Worm (Caenorhabditis elegans) whole organism, L1 larva: ENCODE data around the gene F10E7.5.

Experiments
- C16A3.4 ChIP-seq: fragments of 150-350 bp; optimal IDR thresholded peaks from 2 replicates; lab custom pipeline; 2014; ENCODE audit warnings: missing biosample characterization, missing genetic modification characterization
- C34B4.2 ChIP-seq: sonication (generic microtip); optimal IDR thresholded peaks from 2 replicates; lab custom pipeline; 2017; ENCODE audit warnings: mild to moderate bottlenecking, missing genetic modification characterization, missing compliant biosample characterization
- F16B12.6 ChIP-seq: fragments of 150-350 bp; optimal IDR thresholded peaks from 2 replicates; lab custom pipeline; 2014; ENCODE audit warnings: missing biosample characterization, missing genetic modification characterization
- aha-1 ChIP-seq: fragments of 150-350 bp; optimal IDR thresholded peaks from 2 replicates; lab custom pipeline; 2014; ENCODE audit warnings: missing biosample characterization, missing genetic modification characterization
- aly-2 ChIP-seq: fragments of 150-350 bp; optimal IDR thresholded peaks from 2 replicates; lab custom pipeline; 2014; ENCODE audit warnings: missing biosample characterization, missing genetic modification characterization
- blmp-1 ChIP-seq: fragments of 150-350 bp; optimal IDR thresholded peaks from 2 replicates; lab custom pipeline; 2014; ENCODE audit warnings: missing biosample characterization, missing genetic modification characterization
- ceh-8 ChIP-seq: fragments of 200-800 bp; sonication (Bioruptor generic); optimal IDR thresholded peaks from 2 replicates; lab custom pipeline; 2018; ENCODE audit warnings: mild to moderate bottlenecking, missing genetic modification characterization, moderate library complexity, missing compliant biosample characterization
- ceh-82 ChIP-seq, 3 experiments: fragments of 150-350 bp in 1 of 3; sonication (generic microtip) in 2 of 3; optimal IDR thresholded peaks; 2 replicates each; lab custom pipeline; 2014 to 2017; ENCODE audit warnings: missing biosample characterization in 3 of 3, missing genetic modification characterization in 3 of 3
- dpl-1 ChIP-seq, 3 experiments: fragments of 150-350 bp in 2 of 3; sonication (generic microtip) in 1 of 3; optimal IDR thresholded peaks; 2 replicates each; lab custom pipeline; 2014 to 2017; ENCODE audit warnings: missing biosample characterization in 3 of 3, missing genetic modification characterization in 3 of 3, missing genetic modification reagents in 3 of 3
- dsc-1 ChIP-seq: sonication (generic microtip); optimal IDR thresholded peaks from 2 replicates; lab custom pipeline; 2016; ENCODE audit warnings: mild to moderate bottlenecking, missing genetic modification characterization, missing compliant biosample characterization
- efl-1 ChIP-seq, 4 experiments: fragments of 150-350 bp; optimal IDR thresholded peaks in 3 of 4; peaks in 1 of 4; 1 replicate in 1 of 4; 2 replicates in 3 of 4; lab custom pipeline; 2014; ENCODE audit warnings: missing biosample characterization in 2 of 4, missing genetic modification characterization in 2 of 4, missing genetic modification reagents in 2 of 4
- efl-3 ChIP-seq: fragments of 200-800 bp; sonication (Bioruptor generic); optimal IDR thresholded peaks from 2 replicates; lab custom pipeline; 2018; ENCODE audit warnings: mild to moderate bottlenecking, missing genetic modification characterization, missing compliant biosample characterization
- elt-2 ChIP-seq: sonication (generic microtip); optimal IDR thresholded peaks from 2 replicates; lab custom pipeline; 2016; ENCODE audit warnings: missing genetic modification characterization, mild to moderate bottlenecking, inconsistent platforms, missing compliant biosample characterization, missing genetic modification reagents
- ets-5 ChIP-seq: fragments of 200-800 bp; sonication (Bioruptor generic); IDR thresholded peaks from 2 replicates; pipeline ENCODE4 v1.3.6; 2022; ENCODE audit warnings: missing genetic modification characterization, missing compliant biosample characterization
- fkh-10 ChIP-seq: sonication (generic microtip); optimal IDR thresholded peaks from 2 replicates; lab custom pipeline; 2017; ENCODE audit warnings: missing biosample characterization, missing genetic modification reagents, missing genetic modification characterization
- fkh-4 ChIP-seq: sonication (generic microtip); optimal IDR thresholded peaks from 2 replicates; lab custom pipeline; 2016; ENCODE audit warnings: missing compliant biosample characterization, missing genetic modification characterization, borderline replicate concordance
- fos-1 ChIP-seq: fragments of 150-350 bp; optimal IDR thresholded peaks from 2 replicates; lab custom pipeline; 2014; ENCODE audit warnings: missing biosample characterization, missing genetic modification characterization
- grh-1 ChIP-seq: fragments of 200-800 bp; sonication (Bioruptor generic); IDR thresholded peaks from 2 replicates; pipeline ENCODE4 v1.3.6; 2022; ENCODE audit warnings: missing genetic modification reagents, missing genetic modification characterization, missing compliant biosample characterization
- hlh-17 ChIP-seq: fragments of 200-800 bp; sonication (Bioruptor generic); optimal IDR thresholded peaks from 2 replicates; lab custom pipeline; 2018; ENCODE audit warnings: missing genetic modification characterization, mild to moderate bottlenecking, missing compliant biosample characterization, moderate library complexity, borderline replicate concordance
- hlh-4 ChIP-seq: sonication (generic microtip); optimal IDR thresholded peaks from 2 replicates; lab custom pipeline; 2016; ENCODE audit warnings: mild to moderate bottlenecking, missing genetic modification characterization, missing compliant biosample characterization
- irx-1 ChIP-seq: sonication (generic microtip); optimal IDR thresholded peaks from 2 replicates; lab custom pipeline; 2016; ENCODE audit warnings: missing genetic modification characterization, missing compliant biosample characterization
- isw-1 ChIP-seq: fragments of 200-800 bp; sonication (Bioruptor generic); IDR thresholded peaks from 2 replicates; pipeline ENCODE4 v1.3.6; 2022; ENCODE audit warnings: missing genetic modification characterization, missing compliant biosample characterization
- jun-1 ChIP-seq: fragments of 150-350 bp; optimal IDR thresholded peaks from 2 replicates; lab custom pipeline; 2014; ENCODE audit warnings: missing biosample characterization, missing genetic modification reagents, missing genetic modification characterization
- lin-35 ChIP-seq, 2 experiments: fragments of 150-350 bp; optimal IDR thresholded peaks; 2 replicates each; lab custom pipeline; 2014; ENCODE audit warnings: missing biosample characterization in 2 of 2, missing genetic modification characterization in 2 of 2, missing genetic modification reagents in 2 of 2
- lir-3 ChIP-seq: sonication (generic microtip); optimal IDR thresholded peaks from 2 replicates; lab custom pipeline; 2016; ENCODE audit warnings: mild to moderate bottlenecking, missing genetic modification characterization, moderate library complexity, missing compliant biosample characterization; ENCODE audit not compliant: poor library complexity
- mep-1 ChIP-seq: fragments of 150-350 bp; optimal IDR thresholded peaks from 2 replicates; lab custom pipeline; 2014; ENCODE audit warnings: missing biosample characterization, missing genetic modification characterization
- nhr-11 ChIP-seq: fragments of 150-350 bp; optimal IDR thresholded peaks from 2 replicates; lab custom pipeline; 2014; ENCODE audit warnings: missing biosample characterization, missing genetic modification characterization
- nhr-20 ChIP-seq: sonication (generic microtip); optimal IDR thresholded peaks from 2 replicates; lab custom pipeline; 2016; ENCODE audit warnings: mild to moderate bottlenecking, missing genetic modification characterization, missing compliant biosample characterization
- nhr-237 ChIP-seq: fragments of 150-350 bp; optimal IDR thresholded peaks from 2 replicates; lab custom pipeline; 2014; ENCODE audit warnings: missing biosample characterization, missing genetic modification characterization
- nhr-28 ChIP-seq: fragments of 150-350 bp; optimal IDR thresholded peaks from 2 replicates; lab custom pipeline; 2014; ENCODE audit warnings: missing biosample characterization, missing genetic modification characterization
- nhr-47 ChIP-seq: sonication (generic microtip); optimal IDR thresholded peaks from 2 replicates; lab custom pipeline; 2016; ENCODE audit warnings: mild to moderate bottlenecking, missing genetic modification characterization, moderate library complexity, missing compliant biosample characterization
- nhr-71 ChIP-seq: sonication (generic microtip); optimal IDR thresholded peaks from 2 replicates; lab custom pipeline; 2016; ENCODE audit warnings: mild to moderate bottlenecking, missing genetic modification characterization, moderate library complexity, missing compliant biosample characterization
- nhr-90 ChIP-seq: sonication (generic microtip); optimal IDR thresholded peaks from 2 replicates; lab custom pipeline; 2016; ENCODE audit warnings: mild to moderate bottlenecking, missing genetic modification characterization, missing compliant biosample characterization; ENCODE audit not compliant: poor library complexity
- pax-3 ChIP-seq: fragments of 200-800 bp; sonication (Bioruptor generic); optimal IDR thresholded peaks from 2 replicates; lab custom pipeline; 2018; ENCODE audit warnings: mild to moderate bottlenecking, missing genetic modification characterization, moderate library complexity, missing compliant biosample characterization
- snpc-4 ChIP-seq: fragments of 150-350 bp; optimal IDR thresholded peaks from 2 replicates; lab custom pipeline; 2014; ENCODE audit warnings: missing biosample characterization, missing genetic modification characterization
- snu-23 ChIP-seq: sonication (generic microtip); optimal IDR thresholded peaks from 2 replicates; lab custom pipeline; 2016; ENCODE audit warnings: missing genetic modification characterization, missing compliant biosample characterization
- sox-4 ChIP-seq: sonication (generic microtip); optimal IDR thresholded peaks from 2 replicates; lab custom pipeline; 2016; ENCODE audit warnings: missing genetic modification characterization, missing compliant biosample characterization
- swsn-7 ChIP-seq: sonication (generic microtip); optimal IDR thresholded peaks from 2 replicates; lab custom pipeline; 2016; ENCODE audit warnings: missing genetic modification characterization, missing compliant biosample characterization
- tbx-2 ChIP-seq: sonication (generic microtip); optimal IDR thresholded peaks from 2 replicates; lab custom pipeline; 2016; ENCODE audit warnings: missing genetic modification characterization, missing compliant biosample characterization
- unc-130 ChIP-seq: fragments of 150-350 bp; optimal IDR thresholded peaks from 2 replicates; lab custom pipeline; 2017; ENCODE audit warnings: missing biosample characterization, missing genetic modification characterization, inconsistent platforms
- unc-98 ChIP-seq: fragments of 200-800 bp; sonication (Bioruptor generic); IDR thresholded peaks from 2 replicates; pipeline ENCODE4 v1.3.6; 2022; ENCODE audit warnings: missing genetic modification characterization, missing compliant biosample characterization
- xbp-1 ChIP-seq: sonication (generic microtip); optimal IDR thresholded peaks from 2 replicates; lab custom pipeline; 2016; ENCODE audit warnings: missing genetic modification characterization, missing compliant biosample characterization

Gene F10E7.5

ce11 chrII:7072590-7073536, 38.9 kb upstream of the F10E7.5 start (continued):
- peak; percentile 83 for TF ChIP-seq lir-3 (tag; lab: Kevin White, UChicago)
- peak; percentile 89 for TF ChIP-seq mep-1
- peak; percentile 67 to 68 for TF ChIP-seq efl-1 (optimal IDR thresholded peaks at IDR 0.05; lab: Kevin White, UChicago)
- TF ChIP-seq efl-1 (GFP tag; optimal IDR thresholded peaks at IDR 0.05 in 1 of 2; lab: Kevin White, UChicago): peak; percentile 58 to 79
- peak; percentile 12 for TF ChIP-seq aly-2 (tag; lab: Kevin White, UChicago)
- peak; percentile 81 for TF ChIP-seq xbp-1 (tag; lab: Kevin White, UChicago)
- peak; percentile 84 for TF ChIP-seq nhr-47 (tag; lab: Kevin White, UChicago)
- peak; percentile 75 for TF ChIP-seq dsc-1 (tag; lab: Kevin White, UChicago)
- TF ChIP-seq nhr-237 (tag; lab: Kevin White, UChicago): peak; percentile 58
- TF ChIP-seq pax-3 (tag; lab: Kevin White, UChicago): peak; percentile 86
- TF ChIP-seq elt-2 (tag; lab: Kevin White, UChicago): peak; percentile 35
- TF ChIP-seq nhr-90 (tag; lab: Kevin White, UChicago): peak; percentile 80
- peak; percentile 79 for TF ChIP-seq nhr-20 (tag; lab: Kevin White, UChicago)
- TF ChIP-seq hlh-4 (tag; lab: Kevin White, UChicago): peak; percentile 21
- TF ChIP-seq isw-1 (GFP tag; lab: Robert Waterston, UW): peak; percentile 76
- TF ChIP-seq unc-130 (tag; lab: Kevin White, UChicago): peak; percentile 37
- TF ChIP-seq sox-4 (tag; lab: Kevin White, UChicago): peak; percentile 75
- TF ChIP-seq F16B12.6 (tag; lab: Kevin White, UChicago): peak; percentile 31
- TF ChIP-seq dpl-1 (GFP tag; optimal IDR thresholded peaks at IDR 0.05; lab: Kevin White, UChicago): peak; percentile 55 to 71 (median 61)
- TF ChIP-seq snu-23: peak; percentile 79
- TF ChIP-seq snpc-4 (tag; lab: Kevin White, UChicago): peak; percentile 66
- no peak for TF ChIP-seq grh-1
- TF ChIP-seq fos-1 (tag; lab: Kevin White, UChicago): peak; percentile 62
- TF ChIP-seq C34B4.2 (tag; lab: Kevin White, UChicago): no peak
- no peak for TF ChIP-seq jun-1 (tag; lab: Kevin White, UChicago)
- peak; percentile 72 to 78 for TF ChIP-seq lin-35 (GFP tag; optimal IDR thresholded peaks at IDR 0.05; lab: Kevin White, UChicago)
- TF ChIP-seq ceh-8: peak; percentile 17
- TF ChIP-seq nhr-11: peak; percentile 23
- TF ChIP-seq nhr-71 (tag; lab: Kevin White, UChicago): peak; percentile 84
- TF ChIP-seq irx-1 (tag; lab: Kevin White, UChicago): peak; percentile 66
- TF ChIP-seq nhr-28 (tag; lab: Kevin White, UChicago): no peak
- peak; percentile 22 to 34 (median 32) for TF ChIP-seq ceh-82 (tag; optimal IDR thresholded peaks at IDR 0.05; lab: Kevin White, UChicago)
- TF ChIP-seq fkh-10 (GFP tag; lab: Kevin White, UChicago): peak; percentile 8
- peak; percentile 86 for TF ChIP-seq C16A3.4
- TF ChIP-seq ets-5: no peak
- TF ChIP-seq tbx-2: peak; percentile 74

DNA sequence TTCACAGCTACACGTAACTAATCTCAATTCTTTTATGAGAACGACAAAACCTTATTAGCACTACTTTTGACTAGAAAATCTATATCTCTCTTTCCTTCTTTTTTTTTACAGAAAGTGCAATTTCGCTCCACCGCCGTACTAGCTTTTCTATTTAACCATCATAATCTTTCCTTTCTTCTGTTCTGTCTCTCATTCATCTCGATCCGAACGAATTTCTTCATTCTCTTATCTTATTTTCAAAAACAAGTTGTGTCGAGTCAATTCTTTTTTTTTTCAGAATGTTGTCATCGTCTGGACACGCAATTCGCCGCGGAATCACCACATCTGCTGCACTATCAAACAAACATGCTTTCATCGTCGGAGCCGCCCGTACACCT, 38.3 kb upstream of the F10E7.5 start, which contains the start of gene kat-1:
Gene kat-1, plus strand, starts transcription at position 278 of the 377 bp plus-strand sequence.
- no peak for TF ChIP-seq lin-35 (GFP tag; optimal IDR thresholded peaks at IDR 0.05; lab: Kevin White, UChicago)
- TF ChIP-seq fkh-10 (GFP tag; lab: Kevin White, UChicago): no peak
- TF ChIP-seq elt-2 (tag; lab: Kevin White, UChicago): no peak
- no peak for TF ChIP-seq efl-3 (GFP tag; lab: Kevin White, UChicago)
- no peak for TF ChIP-seq grh-1
- no peak for TF ChIP-seq isw-1 (GFP tag; lab: Robert Waterston, UW)
- TF ChIP-seq nhr-237 (tag; lab: Kevin White, UChicago): no peak
- TF ChIP-seq unc-98 (GFP tag; lab: Robert Waterston, UW): no peak
- TF ChIP-seq blmp-1: no peak
- no peak for TF ChIP-seq nhr-90 (tag; lab: Kevin White, UChicago)
- no peak for TF ChIP-seq hlh-17 (GFP tag; lab: Kevin White, UChicago)
- TF ChIP-seq snpc-4 (tag; lab: Kevin White, UChicago): no peak
- TF ChIP-seq aha-1 (tag; lab: Kevin White, UChicago): no peak
- no peak for TF ChIP-seq lir-3 (tag; lab: Kevin White, UChicago)
- TF ChIP-seq aly-2 (tag; lab: Kevin White, UChicago): no peak
- no peak for TF ChIP-seq tbx-2
- TF ChIP-seq fkh-4 (tag; lab: Kevin White, UChicago): no peak
- no peak for TF ChIP-seq swsn-7 (tag; lab: Kevin White, UChicago)
- no peak for TF ChIP-seq nhr-28 (tag; lab: Kevin White, UChicago)
